Fruit fly (Drosophila melanogaster): Measurements from ENCODE around the gene rdx.
A peak's percentile ranks its signal among the peaks of the same experiment; 100 is the strongest.

rdx gene

dm6 chr3R:13983272-13984032 lies 48.4 kb downstream of the rdx start (continued):
- TF ChIP-seq hkb (optimal IDR thresholded peaks at IDR 0.05), result no peak
- TF ChIP-seq hkb (GFP tag; IDR thresholded peaks at IDR 0.05), result peak; percentile 91
- TF ChIP-seq Sin3A (optimal IDR thresholded peaks at IDR 0.05), result no peak
- TF ChIP-seq CG12155 (GFP tag; optimal IDR thresholded peaks at IDR 0.05), result peak; percentile 92
- TF ChIP-seq D19A (tag; optimal IDR thresholded peaks at IDR 0.05), result peak; percentile 91
- peak; percentile 92 for TF ChIP-seq lbe (GFP tag; optimal IDR thresholded peaks at IDR 0.05)
- TF ChIP-seq CG10209 (GFP tag; optimal IDR thresholded peaks at IDR 0.05), result peak; percentile 95
- TF ChIP-seq maf-S (GFP tag; optimal IDR thresholded peaks at IDR 0.05), result peak; percentile 92
- peak; percentile 92 for TF ChIP-seq Ptx1 (GFP tag; IDR thresholded peaks at IDR 0.05)
- TF ChIP-seq CG1792 (GFP tag; optimal IDR thresholded peaks at IDR 0.05), result peak; percentile 90
- TF ChIP-seq sisA (GFP tag; IDR thresholded peaks at IDR 0.05), result peak; percentile 89
- peak; percentile 92 for TF ChIP-seq CG10979 (tag; optimal IDR thresholded peaks at IDR 0.05)
- peak in 1 of 2 experiments; percentile 98 for TF ChIP-seq eve (GFP tag; optimal IDR thresholded peaks at IDR 0.05)
- no peak; the same call in 1 of the 2 replicates for TF ChIP-seq sna (GFP tag; IDR thresholded peaks at IDR 0.05; ENCODE audit: partially characterized antibody)
- peak; percentile 13; the same call in 1 of the 2 replicates for TF ChIP-seq rib (GFP tag; IDR thresholded peaks at IDR 0.05)
- peak; percentile 77; the same call in 1 of the 2 replicates for TF ChIP-seq CG11247 (GFP tag; IDR thresholded peaks at IDR 0.05)
- peak; percentile 82 for TF ChIP-seq CG10462 (GFP tag; optimal IDR thresholded peaks at IDR 0.05)
- peak; percentile 81 for TF ChIP-seq B-H1 (GFP tag; IDR thresholded peaks at IDR 0.05)
- TF ChIP-seq CG7745 (tag; optimal IDR thresholded peaks at IDR 0.05), result peak; percentile 50
- peak; percentile 2 to 18 for TF ChIP-seq tll (GFP tag; optimal IDR thresholded peaks at IDR 0.05)
- TF ChIP-seq bbx (GFP tag; IDR thresholded peaks at IDR 0.05; ENCODE audit: partially characterized antibody), result peak; percentile 73
- TF ChIP-seq CG17385 (GFP tag; optimal IDR thresholded peaks at IDR 0.05), result peak; percentile 89
- TF ChIP-seq CG12219 (GFP tag; optimal IDR thresholded peaks at IDR 0.05), result peak; percentile 92
- peak; percentile 91 for TF ChIP-seq cato (GFP tag; optimal IDR thresholded peaks at IDR 0.05; ENCODE audit: borderline replicate concordance)
- peak; percentile 83 for TF ChIP-seq CG8359 (GFP tag; optimal IDR thresholded peaks at IDR 0.05; ENCODE audit: borderline replicate concordance)
- TF ChIP-seq Mrtf (GFP tag; IDR thresholded peaks at IDR 0.05), result peak; percentile 83
- TF ChIP-seq CG12104 (GFP tag; optimal IDR thresholded peaks at IDR 0.05), result peak; percentile 84
- peak; percentile 30; the same call in 1 of the 2 replicates for TF ChIP-seq Scr (GFP tag; IDR thresholded peaks at IDR 0.05; ENCODE audit: partially characterized antibody)
- TF ChIP-seq slbo (GFP tag; IDR thresholded peaks at IDR 0.05), result peak; percentile 91
- peak; percentile 87 for TF ChIP-seq Optix (GFP tag; IDR thresholded peaks at IDR 0.05)
- TF ChIP-seq crp (GFP tag; optimal IDR thresholded peaks at IDR 0.05), result peak in 1 of 2 experiments; percentile 69
- peak; percentile 93 for TF ChIP-seq slp2 (GFP tag; optimal IDR thresholded peaks at IDR 0.05)
- TF ChIP-seq crc (GFP tag; optimal IDR thresholded peaks at IDR 0.05), result peak; percentile 94
- peak; percentile 84 for TF ChIP-seq CG2875 (GFP tag; optimal IDR thresholded peaks at IDR 0.05)
- peak; percentile 90 for TF ChIP-seq CG14710 (tag; optimal IDR thresholded peaks at IDR 0.05)
- TF ChIP-seq Max (GFP tag; optimal IDR thresholded peaks at IDR 0.05), result peak; percentile 91
- TF ChIP-seq lab (GFP tag; optimal IDR thresholded peaks at IDR 0.05), result peak; percentile 96
- TF ChIP-seq zf30C (GFP tag; optimal IDR thresholded peaks at IDR 0.05), result peak; percentile 35
- TF ChIP-seq ERR (GFP tag; optimal IDR thresholded peaks at IDR 0.05), result peak; percentile 94
- TF ChIP-seq gcm (GFP tag; optimal IDR thresholded peaks at IDR 0.05), result peak; percentile 93
- peak; percentile 91 for TF ChIP-seq vvl (GFP tag; IDR thresholded peaks at IDR 0.05)
- TF ChIP-seq tio (GFP tag; optimal IDR thresholded peaks at IDR 0.05), result peak; percentile 93
- peak; percentile 89 for TF ChIP-seq E2f1 (GFP tag; IDR thresholded peaks at IDR 0.05)
- TF ChIP-seq Deaf1 (tag; optimal IDR thresholded peaks at IDR 0.05), result peak; percentile 83
- TF ChIP-seq ttk (GFP tag; IDR thresholded peaks at IDR 0.05), result peak; percentile 82
- 0 out of 4 replicates have a peak, but pooled peaks have one; percentile 9 for TF ChIP-seq Dll (GFP tag; IDR thresholded peaks at IDR 0.05; ENCODE audit: partially characterized antibody)
- peak; percentile 82 for TF ChIP-seq wor (GFP tag; IDR thresholded peaks at IDR 0.05)
- peak; percentile 71 for TF ChIP-seq Elba2 (GFP tag; optimal IDR thresholded peaks at IDR 0.05)
- 0 out of 2 replicates have a peak, but pooled peaks have one; percentile 57 for TF ChIP-seq bowl (GFP tag; IDR thresholded peaks at IDR 0.05)

Data from whole organism, embryonic.